Worm (Caenorhabditis elegans) whole organism, early embryonic: ENCODE data around the gene B0024.15.

ENCODE experiments used
- F13C5.2 ChIP-seq: sonication (generic microtip); optimal IDR thresholded peaks from 2 replicates; lab custom pipeline; 2017; ENCODE audit warnings: mild to moderate bottlenecking, missing genetic modification characterization, inconsistent platforms, missing compliant biosample characterization
- ama-1 ChIP-seq: fragments of 150-350 bp; optimal IDR thresholded peaks from 2 replicates; lab custom pipeline; 2014
- ceh-13 ChIP-seq: fragments of 200-800 bp; sonication (Bioruptor generic); optimal IDR thresholded peaks from 2 replicates; lab custom pipeline; 2018; ENCODE audit warnings: mild to moderate bottlenecking, missing genetic modification characterization, missing compliant biosample characterization
- ets-7 ChIP-seq: sonication (generic microtip); optimal IDR thresholded peaks from 2 replicates; lab custom pipeline; 2016; ENCODE audit warnings: missing genotype, missing genetic modification characterization, missing compliant biosample characterization
- flt-1 ChIP-seq: fragments of 200-800 bp; sonication (Bioruptor generic); IDR thresholded peaks from 2 replicates; pipeline ENCODE4 v1.3.6; 2022; ENCODE audit warnings: missing genetic modification characterization, missing compliant biosample characterization
- hmbx-1 ChIP-seq: sonication (generic microtip); optimal IDR thresholded peaks from 2 replicates; lab custom pipeline; 2016; ENCODE audit warnings: mild to moderate bottlenecking, missing genetic modification characterization, missing compliant biosample characterization
- hnd-1 ChIP-seq: sonication (generic microtip); optimal IDR thresholded peaks from 2 replicates; lab custom pipeline; 2016; ENCODE audit warnings: missing genetic modification characterization, missing compliant biosample characterization
- pes-1 ChIP-seq: fragments of 200-800 bp; sonication (Bioruptor generic); IDR thresholded peaks from 2 replicates; pipeline ENCODE4 v1.3.6; 2022; ENCODE audit warnings: missing genetic modification reagents, missing genetic modification characterization, missing compliant biosample characterization
- tbx-11 ChIP-seq: fragments of 200-800 bp; sonication (Bioruptor generic); IDR thresholded peaks from 2 replicates; pipeline ENCODE4 v1.3.6; 2022; ENCODE audit warnings: missing genetic modification characterization, missing compliant biosample characterization
- tbx-37 ChIP-seq: fragments of 200-800 bp; sonication (Bioruptor generic); conservative IDR thresholded peaks from 2 replicates; pipeline ENCODE4 v1.3.6; 2022; ENCODE audit warnings: missing genetic modification reagents, missing genetic modification characterization, missing compliant biosample characterization
- tra-4 ChIP-seq: sonication (generic microtip); optimal IDR thresholded peaks from 2 replicates; lab custom pipeline; 2017; ENCODE audit warnings: missing genetic modification characterization, missing compliant biosample characterization

DNA sequence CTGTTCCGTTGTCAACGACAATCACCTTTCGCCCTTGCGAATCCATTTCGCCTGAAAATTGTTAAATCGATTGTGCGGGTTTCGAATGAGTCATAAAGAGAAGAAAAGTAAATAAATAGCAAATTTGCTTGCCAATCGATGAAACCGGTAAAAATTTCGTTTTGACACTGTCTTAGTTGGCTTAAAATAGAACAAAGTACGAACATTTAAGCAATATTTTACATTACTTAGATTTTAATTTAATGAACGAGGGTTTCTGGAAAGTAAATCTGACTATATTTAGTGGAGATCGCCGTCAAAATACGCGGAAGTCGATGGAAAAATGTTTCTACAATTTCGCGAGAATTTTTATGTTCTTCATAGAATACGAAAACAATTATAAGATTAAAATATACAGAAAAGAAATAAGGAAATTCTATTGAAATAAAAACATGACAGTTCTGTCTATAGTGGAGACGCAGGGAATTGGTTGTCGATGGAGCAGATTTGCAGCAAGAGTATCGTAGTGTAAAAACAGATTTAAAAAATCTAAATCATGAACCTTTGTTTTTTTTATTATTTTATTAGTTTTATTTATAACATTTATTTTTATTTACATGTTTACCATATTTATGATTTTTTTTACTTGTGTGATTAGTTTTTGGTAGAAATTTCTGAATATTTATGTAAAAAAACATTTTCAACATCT is 48.6 kb downstream of the B0024.15 start, which contains the start of gene arx-2:
- no peak for TF ChIP-seq flt-1 (GFP tag; lab: Robert Waterston, UW)
- no peak for TF ChIP-seq ama-1
- TF ChIP-seq ets-7 (tag; lab: Kevin White, UChicago): no peak
- no peak for TF ChIP-seq hmbx-1 (tag; lab: Kevin White, UChicago)
- no peak for TF ChIP-seq ceh-13 (GFP tag; lab: Kevin White, UChicago)
- no peak for TF ChIP-seq hnd-1 (tag; lab: Kevin White, UChicago)
- TF ChIP-seq pes-1 (GFP tag; lab: Robert Waterston, UW): no peak
- no peak for TF ChIP-seq tbx-11
- TF ChIP-seq tbx-37: no peak
- no peak for TF ChIP-seq tra-4 (tag; lab: Kevin White, UChicago)
- no peak for TF ChIP-seq F13C5.2
